Worm (Caenorhabditis elegans): ENCODE results near the gene srsx-28.

Gene srsx-28

DNA sequence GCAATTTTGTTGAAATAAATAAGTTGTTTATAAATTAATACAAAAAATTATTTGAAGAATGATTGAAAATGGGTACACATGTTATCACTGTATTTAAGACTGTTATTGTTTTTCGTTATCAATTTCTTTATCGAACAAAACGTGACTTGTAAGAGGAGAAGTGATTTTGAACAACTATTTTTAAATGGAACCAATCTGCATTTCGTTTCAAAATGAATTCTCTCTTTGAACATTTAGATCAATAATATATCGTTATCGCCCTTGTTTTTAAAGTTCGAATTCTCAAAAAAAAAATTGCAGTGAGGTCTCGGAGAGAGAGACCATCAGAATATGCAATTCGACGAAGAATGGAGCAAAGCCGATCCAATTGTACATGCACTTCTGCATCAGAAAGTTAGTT, 26.9 kb downstream of the srsx-28 start, which contains the start of gene cul-5:
cul-5 (plus strand) TSS at position 301 of the 400 bp plus-strand sequence.
- no peak for TF ChIP-seq flt-1 (GFP tag; IDR thresholded peaks at IDR 0.05)
- TF ChIP-seq cog-1 (tag; optimal IDR thresholded peaks at IDR 0.05), result no peak
- TF ChIP-seq tab-1 (GFP tag; IDR thresholded peaks at IDR 0.05), result no peak
- TF ChIP-seq klf-2 (GFP tag; conservative IDR thresholded peaks at IDR 0.05), result no peak
- TF ChIP-seq ref-1 (GFP tag; conservative IDR thresholded peaks at IDR 0.05), result no peak
- no peak for TF ChIP-seq ztf-29 (GFP tag; IDR thresholded peaks at IDR 0.05)
- TF ChIP-seq ztf-23 (GFP tag; IDR thresholded peaks at IDR 0.05), result no peak
- TF ChIP-seq med-1 (GFP tag; optimal IDR thresholded peaks at IDR 0.05; ENCODE audit: insufficient read depth), result no peak
- no peak for TF ChIP-seq T22C8.4 (GFP tag; IDR thresholded peaks at IDR 0.05)

DNA sequence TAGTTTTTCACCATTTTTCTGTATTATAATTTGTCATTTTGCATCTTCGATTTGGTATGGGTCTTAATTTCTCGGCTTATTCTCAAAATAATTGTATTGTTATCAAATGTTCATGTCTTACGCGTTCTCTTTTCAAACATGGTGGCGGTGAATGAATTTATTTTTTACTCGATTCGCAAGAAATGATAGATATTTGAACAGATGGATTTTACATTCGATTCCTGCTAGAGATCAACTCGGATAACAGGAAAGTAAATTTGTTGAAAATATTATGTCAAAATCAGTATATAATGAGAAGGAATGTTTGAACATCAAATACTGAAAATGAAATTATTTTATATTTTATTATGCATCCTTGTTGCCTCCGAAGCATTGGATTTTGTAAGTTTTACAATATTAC, 30.6 kb downstream of the srsx-28 start, which contains the start of gene ZK856.4:
ZK856.4 (plus strand) TSS at position 301 of the 400 bp plus-strand sequence.
- no peak for TF ChIP-seq T22C8.4 (GFP tag; IDR thresholded peaks at IDR 0.05)
- TF ChIP-seq tab-1 (GFP tag; IDR thresholded peaks at IDR 0.05), result no peak
- TF ChIP-seq med-1 (GFP tag; optimal IDR thresholded peaks at IDR 0.05; ENCODE audit: insufficient read depth), result no peak
- no peak for TF ChIP-seq ref-1 (GFP tag; conservative IDR thresholded peaks at IDR 0.05)
- no peak for TF ChIP-seq ztf-23 (GFP tag; IDR thresholded peaks at IDR 0.05)
- TF ChIP-seq cog-1 (tag; optimal IDR thresholded peaks at IDR 0.05), result no peak
- no peak for TF ChIP-seq ztf-29 (GFP tag; IDR thresholded peaks at IDR 0.05)
- TF ChIP-seq flt-1 (GFP tag; IDR thresholded peaks at IDR 0.05), result no peak
- no peak for TF ChIP-seq klf-2 (GFP tag; conservative IDR thresholded peaks at IDR 0.05)

DNA sequence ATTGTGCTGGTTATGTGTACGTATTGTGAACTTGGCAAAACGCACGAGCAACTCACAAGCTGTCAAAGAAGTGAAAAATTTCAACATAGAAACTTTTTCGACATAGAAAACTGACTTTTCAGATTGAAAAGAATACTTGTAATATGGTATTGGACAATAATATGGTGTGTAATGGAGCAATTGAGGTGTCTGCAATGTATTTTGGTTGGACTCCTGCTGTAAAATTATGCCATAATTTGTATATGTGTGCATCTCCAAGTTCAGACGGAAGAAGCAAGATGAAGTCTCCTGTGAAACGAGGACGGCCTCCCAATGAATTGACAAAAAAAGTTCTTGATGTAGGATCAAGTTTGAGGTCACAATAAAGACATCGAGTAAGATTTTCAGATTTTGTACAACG, 31.4 kb downstream of the srsx-28 start:
- no peak for TF ChIP-seq ztf-29 (GFP tag; IDR thresholded peaks at IDR 0.05)
- no peak for TF ChIP-seq T22C8.4 (GFP tag; IDR thresholded peaks at IDR 0.05)
- no peak for TF ChIP-seq med-1 (GFP tag; optimal IDR thresholded peaks at IDR 0.05; ENCODE audit: insufficient read depth)
- TF ChIP-seq flt-1 (GFP tag; IDR thresholded peaks at IDR 0.05), result no peak
- TF ChIP-seq ref-1 (GFP tag; conservative IDR thresholded peaks at IDR 0.05), result no peak
- no peak for TF ChIP-seq tab-1 (GFP tag; IDR thresholded peaks at IDR 0.05)

DNA sequence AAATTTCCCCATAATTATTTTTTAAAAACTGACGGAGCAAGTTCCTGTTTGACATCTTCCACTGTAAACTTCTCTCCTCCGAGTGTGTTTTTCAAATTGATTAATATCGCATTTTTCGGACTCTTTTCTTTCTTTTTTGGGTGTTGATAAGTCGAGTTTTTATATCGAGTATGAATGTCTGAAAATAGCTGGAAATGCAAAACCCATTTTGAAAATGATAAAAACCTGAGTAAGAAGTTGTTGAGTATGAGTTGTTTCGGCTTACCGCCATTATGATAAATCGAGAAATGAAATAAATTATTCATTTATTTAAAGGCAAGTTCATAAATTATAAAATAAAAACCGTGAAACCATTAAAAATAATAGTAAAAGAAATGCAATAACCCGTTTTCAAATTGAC, 33.3 kb downstream of the srsx-28 start, which contains the start of gene ZK856.18:
ZK856.18 (minus strand) TSS at position 289 of the 400 bp plus-strand sequence.
- TF ChIP-seq tab-1 (GFP tag; IDR thresholded peaks at IDR 0.05) (no peak), flt-1 (GFP tag; IDR thresholded peaks at IDR 0.05) (no peak), ztf-29 (GFP tag; IDR thresholded peaks at IDR 0.05) (no peak), med-1 (GFP tag; optimal IDR thresholded peaks at IDR 0.05; ENCODE audit: insufficient read depth) (no peak), T22C8.4 (GFP tag; IDR thresholded peaks at IDR 0.05) (no peak)

DNA sequence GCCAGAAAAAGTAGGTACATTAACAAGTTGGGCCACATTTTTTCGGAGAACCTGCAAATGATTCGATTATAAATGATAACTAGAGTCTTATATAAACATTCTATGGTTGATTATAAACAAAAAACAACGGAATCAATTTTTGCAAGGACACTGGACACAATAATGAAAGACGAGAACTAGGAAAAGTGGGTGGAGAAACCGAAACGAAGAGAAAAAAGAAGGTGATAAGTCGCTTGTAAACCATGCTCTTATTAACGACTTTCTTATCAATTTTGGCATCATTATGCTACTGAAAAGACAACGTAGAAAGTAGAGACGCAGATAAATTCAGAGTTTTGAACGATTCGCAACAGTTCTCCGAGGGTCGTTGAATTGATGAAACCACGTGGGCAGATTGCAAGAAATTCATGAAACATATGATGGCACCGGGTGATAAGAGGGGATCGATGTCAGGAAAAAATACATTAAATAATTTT, 37.7 kb downstream of the srsx-28 start, which contains the start of gene ZK856.5:
ZK856.5 (minus strand) TSS at position 51 of the 476 bp plus-strand sequence.
- TF ChIP-seq T22C8.4 (GFP tag; IDR thresholded peaks at IDR 0.05) (no peak), tab-1 (GFP tag; IDR thresholded peaks at IDR 0.05) (no peak), ref-1 (GFP tag; conservative IDR thresholded peaks at IDR 0.05) (no peak), flt-1 (GFP tag; IDR thresholded peaks at IDR 0.05) (no peak), cog-1 (tag; optimal IDR thresholded peaks at IDR 0.05) (no peak)

DNA sequence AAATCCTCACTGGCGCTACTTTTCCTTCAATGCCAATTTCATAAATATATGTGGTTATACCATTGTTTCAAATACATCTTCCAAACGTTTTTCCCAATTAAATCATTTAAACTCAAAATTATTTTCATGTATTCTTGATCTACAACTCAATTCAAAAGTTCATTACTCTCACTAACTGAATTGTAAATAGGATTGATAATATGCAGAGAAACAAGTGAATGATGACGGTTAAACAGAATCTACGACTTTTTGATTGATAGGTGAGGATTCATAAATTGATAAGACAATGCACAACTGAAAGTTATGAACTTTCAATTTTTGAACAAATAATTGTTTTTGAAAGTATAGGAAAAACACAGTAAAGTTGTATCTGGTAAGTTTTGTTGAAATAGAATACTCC, 38.9 kb downstream of the srsx-28 start:
- TF ChIP-seq cog-1 (tag; optimal IDR thresholded peaks at IDR 0.05) (no peak), med-1 (GFP tag; optimal IDR thresholded peaks at IDR 0.05; ENCODE audit: insufficient read depth) (no peak), ztf-23 (GFP tag; IDR thresholded peaks at IDR 0.05) (no peak), ztf-29 (GFP tag; IDR thresholded peaks at IDR 0.05) (no peak), T22C8.4 (GFP tag; IDR thresholded peaks at IDR 0.05) (no peak), klf-2 (GFP tag; conservative IDR thresholded peaks at IDR 0.05) (no peak), tab-1 (GFP tag; IDR thresholded peaks at IDR 0.05) (no peak), flt-1 (GFP tag; IDR thresholded peaks at IDR 0.05) (no peak), ref-1 (GFP tag; conservative IDR thresholded peaks at IDR 0.05) (no peak)

DNA sequence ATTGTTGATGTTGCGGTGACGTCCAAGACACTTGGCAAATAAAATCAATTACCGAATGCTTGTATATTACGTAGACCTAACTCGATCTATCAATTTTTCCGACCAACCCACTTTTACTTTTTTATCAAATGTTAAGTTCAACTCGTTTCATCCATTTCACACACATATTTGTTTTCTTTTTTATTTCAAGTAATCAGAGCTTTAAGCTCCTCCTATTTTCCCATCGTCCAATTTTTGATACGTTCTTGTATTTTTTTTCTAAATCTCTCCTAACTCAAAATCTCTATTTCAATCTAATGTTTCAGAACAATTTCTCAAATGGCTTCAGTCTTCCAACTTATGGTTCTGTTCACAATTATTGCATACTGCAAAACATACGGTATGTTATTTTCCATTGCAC, 46.0 kb downstream of the srsx-28 start, which contains the start of gene ZK856.6:
ZK856.6 (plus strand) TSS at position 301 of the 400 bp plus-strand sequence.
- TF ChIP-seq tab-1 (GFP tag; IDR thresholded peaks at IDR 0.05) (no peak), ztf-23 (GFP tag; IDR thresholded peaks at IDR 0.05) (no peak), med-1 (GFP tag; optimal IDR thresholded peaks at IDR 0.05; ENCODE audit: insufficient read depth) (no peak), flt-1 (GFP tag; IDR thresholded peaks at IDR 0.05) (no peak), ref-1 (GFP tag; conservative IDR thresholded peaks at IDR 0.05) (no peak), cog-1 (tag; optimal IDR thresholded peaks at IDR 0.05) (no peak), T22C8.4 (GFP tag; IDR thresholded peaks at IDR 0.05) (no peak), klf-2 (GFP tag; conservative IDR thresholded peaks at IDR 0.05) (no peak), ztf-29 (GFP tag; IDR thresholded peaks at IDR 0.05) (no peak)

DNA sequence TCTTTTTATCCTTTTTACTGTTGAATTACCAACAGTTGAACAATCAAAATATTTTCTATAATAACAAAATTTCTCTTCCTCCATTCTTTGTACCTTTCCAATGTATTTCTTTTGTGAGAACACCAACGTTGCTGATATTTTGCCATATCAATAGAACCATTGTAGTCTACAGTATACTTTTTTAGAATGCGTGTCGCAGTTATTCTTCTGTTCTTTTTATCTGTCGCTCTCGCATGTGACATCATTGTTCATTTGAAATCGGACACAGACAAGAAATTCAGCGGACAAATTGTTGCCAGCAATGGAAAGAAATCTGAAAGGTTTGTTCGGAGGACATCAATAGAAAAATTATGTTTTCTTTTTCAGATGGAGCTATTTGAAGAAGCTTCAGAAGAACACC, 49.5 kb downstream of the srsx-28 start, which contains the start of gene ZK856.7:
ZK856.7 (plus strand) TSS at position 186 of the 400 bp plus-strand sequence.
- TF ChIP-seq ref-1 (GFP tag; conservative IDR thresholded peaks at IDR 0.05), result no peak
- TF ChIP-seq tab-1 (GFP tag; IDR thresholded peaks at IDR 0.05), result no peak
- TF ChIP-seq med-1 (GFP tag; optimal IDR thresholded peaks at IDR 0.05; ENCODE audit: insufficient read depth), result no peak
- no peak for TF ChIP-seq ztf-23 (GFP tag; IDR thresholded peaks at IDR 0.05)
- no peak for TF ChIP-seq T22C8.4 (GFP tag; IDR thresholded peaks at IDR 0.05)

DNA sequence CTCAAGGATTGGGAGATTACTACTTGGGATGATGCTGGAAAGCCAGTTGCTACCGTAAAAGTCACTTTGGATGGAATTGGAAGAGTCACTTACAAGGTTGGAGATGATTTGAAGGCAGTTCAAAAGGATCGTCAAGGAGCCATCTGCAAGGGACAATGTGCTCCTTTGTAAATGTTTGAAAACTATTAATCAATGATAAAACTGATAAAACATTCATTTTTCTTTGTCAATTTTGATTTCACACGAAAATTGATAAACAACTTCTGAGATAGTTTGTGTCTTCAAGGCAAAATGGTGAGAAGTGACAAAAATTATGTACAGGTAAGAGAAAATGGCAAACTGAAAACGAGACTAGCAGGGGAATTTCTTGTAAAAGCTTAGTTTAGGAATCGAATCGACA, 50.0 kb downstream of the srsx-28 start:
- no peak for TF ChIP-seq ztf-23 (GFP tag; IDR thresholded peaks at IDR 0.05)
- no peak for TF ChIP-seq tab-1 (GFP tag; IDR thresholded peaks at IDR 0.05)
- TF ChIP-seq med-1 (GFP tag; optimal IDR thresholded peaks at IDR 0.05; ENCODE audit: insufficient read depth), result no peak
- TF ChIP-seq klf-2 (GFP tag; conservative IDR thresholded peaks at IDR 0.05), result no peak
- no peak for TF ChIP-seq ref-1 (GFP tag; conservative IDR thresholded peaks at IDR 0.05)
- no peak for TF ChIP-seq cog-1 (tag; optimal IDR thresholded peaks at IDR 0.05)

DNA sequence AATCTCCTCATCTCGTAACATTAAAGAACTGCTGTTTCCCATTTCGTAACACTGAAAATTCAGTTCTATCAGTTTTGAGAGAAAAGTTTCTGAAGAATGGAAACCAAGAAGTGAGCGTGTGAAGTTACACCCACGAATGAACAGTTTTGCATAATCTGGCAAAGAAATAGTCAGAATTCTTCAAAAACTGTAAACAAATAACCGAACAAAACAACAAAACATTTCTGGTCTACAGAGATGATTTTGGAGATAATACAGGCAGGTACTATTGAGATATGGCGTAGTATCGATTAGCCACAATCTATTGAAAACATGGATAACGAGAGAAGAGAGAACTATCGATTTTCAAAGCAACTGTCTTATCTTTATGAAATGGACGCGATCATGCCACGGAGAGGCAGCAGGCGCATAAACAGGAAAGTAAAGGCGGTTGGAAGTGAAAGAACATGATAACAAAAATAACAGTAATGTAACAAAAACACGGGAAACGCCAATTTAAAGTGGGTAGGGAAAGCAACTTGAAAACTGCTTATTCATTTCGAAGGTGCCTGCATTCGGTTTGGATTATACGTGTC, 51.1 kb downstream of the srsx-28 start, which contains the start of gene chpf-1:
chpf-1 (minus strand) TSS at position 51 of the 575 bp plus-strand sequence.
- TF ChIP-seq tab-1 (GFP tag; IDR thresholded peaks at IDR 0.05) (no peak), T22C8.4 (GFP tag; IDR thresholded peaks at IDR 0.05) (no peak; the same call in 1 of the 2 replicates), ztf-23 (GFP tag; IDR thresholded peaks at IDR 0.05) (no peak)
